Worm (Caenorhabditis elegans): ENCODE data around the gene sdz-12.

ce11 chrII:3764486-3764885, 32.9 kb upstream of the sdz-12 start, which contains the start of gene srx-112:
- TF ChIP-seq nhr-237 (tag; optimal IDR thresholded peaks at IDR 0.05) = no peak
- no peak for TF ChIP-seq blmp-1 (tag; optimal IDR thresholded peaks at IDR 0.05)
- TF ChIP-seq ztf-11 (tag; optimal IDR thresholded peaks at IDR 0.05) = no peak
- no peak for TF ChIP-seq unc-62 (GFP tag; optimal IDR thresholded peaks at IDR 0.05)
- no peak for TF ChIP-seq pha-4 (tag; optimal IDR thresholded peaks at IDR 0.05)
- no peak for TF ChIP-seq ceh-39 (tag; optimal IDR thresholded peaks at IDR 0.05)
- TF ChIP-seq tbx-8 (GFP tag; optimal IDR thresholded peaks at IDR 0.05) = no peak
- no peak for TF ChIP-seq zip-8 (tag; optimal IDR thresholded peaks at IDR 0.05)
